Worm (Caenorhabditis elegans) whole organism, young adult: ENCODE results near the gene pgm-2.

ENCODE experiments used
- B0261.1 ChIP-seq: sonication (generic microtip); optimal IDR thresholded peaks from 2 replicates; lab custom pipeline; 2016; ENCODE audit warnings: mild to moderate bottlenecking, missing genetic modification characterization, moderate library complexity, missing compliant biosample characterization
- F52B5.7 ChIP-seq: sonication (generic microtip); optimal IDR thresholded peaks from 2 replicates; lab custom pipeline; 2016; ENCODE audit warnings: mild to moderate bottlenecking, missing genetic modification characterization, missing compliant biosample characterization
- F57A8.1 ChIP-seq: fragments of 200-800 bp; sonication (Bioruptor generic); optimal IDR thresholded peaks from 2 replicates; lab custom pipeline; 2018; ENCODE audit warnings: mild to moderate bottlenecking, missing genetic modification characterization, moderate library complexity, missing compliant biosample characterization
- K12H6.12 ChIP-seq: fragments of 200-800 bp; sonication (Bioruptor generic); optimal IDR thresholded peaks from 2 replicates; lab custom pipeline; 2018; ENCODE audit warnings: mild to moderate bottlenecking, missing genetic modification characterization, missing compliant biosample characterization
- Y53F4B.3 ChIP-seq: fragments of 200-800 bp; sonication (Bioruptor generic); IDR thresholded peaks from 2 replicates; pipeline ENCODE4 v1.3.6; 2022; ENCODE audit warnings: missing genetic modification reagents, missing genetic modification characterization, missing compliant biosample characterization
- Y53G8AR.9 ChIP-seq: fragments of 200-800 bp; sonication (Bioruptor generic); conservative IDR thresholded peaks from 2 replicates; pipeline ENCODE4 v1.3.6; 2022; ENCODE audit warnings: missing genetic modification reagents, missing genetic modification characterization, missing compliant biosample characterization
- atf-7 ChIP-seq: sonication (generic microtip); optimal IDR thresholded peaks from 2 replicates; lab custom pipeline; 2017; ENCODE audit warnings: mild to moderate bottlenecking, missing genetic modification characterization, missing compliant biosample characterization
- athp-1 ChIP-seq: sonication (generic microtip); optimal IDR thresholded peaks from 2 replicates; lab custom pipeline; 2017; ENCODE audit warnings: mild to moderate bottlenecking, missing genetic modification characterization, missing compliant biosample characterization
- attf-3 ChIP-seq: fragments of 200-800 bp; sonication (Bioruptor generic); conservative IDR thresholded peaks from 2 replicates; pipeline ENCODE4 v1.3.6; 2022; ENCODE audit warnings: missing genetic modification reagents, missing genetic modification characterization, missing compliant biosample characterization
- ccch-3 ChIP-seq: fragments of 200-800 bp; sonication (Bioruptor generic); optimal IDR thresholded peaks from 2 replicates; lab custom pipeline; 2018; ENCODE audit warnings: mild to moderate bottlenecking, missing genetic modification characterization, missing compliant biosample characterization
- ceh-27 ChIP-seq: fragments of 200-800 bp; sonication (Bioruptor generic); optimal IDR thresholded peaks from 2 replicates; lab custom pipeline; 2018; ENCODE audit warnings: mild to moderate bottlenecking, missing genetic modification characterization, moderate library complexity, missing compliant biosample characterization
- ceh-58 ChIP-seq: fragments of 200-800 bp; sonication (Bioruptor generic); IDR thresholded peaks from 2 replicates; pipeline ENCODE4 v1.3.6; 2022; ENCODE audit warnings: missing genetic modification characterization, missing compliant biosample characterization
- ceh-91 ChIP-seq: fragments of 200-800 bp; sonication (Bioruptor generic); IDR thresholded peaks from 2 replicates; pipeline ENCODE4 v1.3.6; 2022; ENCODE audit warnings: missing genetic modification reagents, missing genetic modification characterization, missing compliant biosample characterization
- dpff-1 ChIP-seq: sonication (generic microtip); optimal IDR thresholded peaks from 2 replicates; lab custom pipeline; 2017; ENCODE audit warnings: mild to moderate bottlenecking, missing genetic modification characterization, missing compliant biosample characterization
- ekl-4 ChIP-seq: fragments of 200-800 bp; sonication (Bioruptor generic); IDR thresholded peaks from 2 replicates; pipeline ENCODE4 v1.3.6; 2022; ENCODE audit warnings: missing genetic modification reagents, missing genetic modification characterization, missing compliant biosample characterization
- hlh-12 ChIP-seq: sonication (generic microtip); optimal IDR thresholded peaks from 2 replicates; lab custom pipeline; 2016; ENCODE audit warnings: missing genetic modification characterization, missing compliant biosample characterization
- hmg-1.2 ChIP-seq: fragments of 200-800 bp; sonication (Bioruptor generic); IDR thresholded peaks from 2 replicates; pipeline ENCODE4 v1.3.6; 2022; ENCODE audit warnings: missing genetic modification reagents, missing genetic modification characterization, missing compliant biosample characterization
- let-526 ChIP-seq: fragments of 200-800 bp; sonication (Bioruptor generic); IDR thresholded peaks from 2 replicates; pipeline ENCODE4 v1.3.6; 2022; ENCODE audit warnings: missing genetic modification reagents, missing genetic modification characterization, missing compliant biosample characterization
- let-607 ChIP-seq, 2 experiments: fragments of 200-800 bp in 1 of 2; sonication (Bioruptor generic) in 1 of 2; sonication (generic microtip) in 1 of 2; optimal IDR thresholded peaks; 2 replicates each; lab custom pipeline; 2016 to 2018; ENCODE audit warnings: mild to moderate bottlenecking in 2 of 2, missing compliant biosample characterization in 2 of 2, missing genetic modification characterization in 2 of 2, moderate library complexity in 2 of 2, missing genotype in 1 of 2
- lin-26 ChIP-seq: fragments of 200-800 bp; sonication (Bioruptor generic); IDR thresholded peaks from 2 replicates; pipeline ENCODE4 v1.3.6; 2022; ENCODE audit warnings: missing genetic modification reagents, missing genetic modification characterization, missing compliant biosample characterization
- lin-35 ChIP-seq, 3 experiments: fragments of 150-350 bp in 2 of 3; sonication (generic microtip) in 1 of 3; optimal IDR thresholded peaks; 2 replicates each; lab custom pipeline; 2014 to 2018; ENCODE audit warnings: missing biosample characterization in 3 of 3, missing genetic modification characterization in 3 of 3, missing genetic modification reagents in 3 of 3
- lin-40 ChIP-seq: sonication (generic microtip); optimal IDR thresholded peaks from 2 replicates; lab custom pipeline; 2016; ENCODE audit warnings: missing genetic modification characterization, mild to moderate bottlenecking, missing compliant biosample characterization, missing genotype, missing genetic modification reagents
- lir-1 ChIP-seq: fragments of 200-800 bp; sonication (Bioruptor generic); conservative IDR thresholded peaks from 2 replicates; pipeline ENCODE4 v1.3.6; 2022; ENCODE audit warnings: missing genetic modification reagents, missing genetic modification characterization, missing compliant biosample characterization
- lsl-1 ChIP-seq: fragments of 200-800 bp; sonication (Bioruptor generic); optimal IDR thresholded peaks from 2 replicates; lab custom pipeline; 2018; ENCODE audit warnings: mild to moderate bottlenecking, missing genetic modification characterization, moderate library complexity, missing compliant biosample characterization
- lsy-27 ChIP-seq: sonication (generic microtip); optimal IDR thresholded peaks from 2 replicates; lab custom pipeline; 2017; ENCODE audit warnings: missing genetic modification characterization, mild to moderate bottlenecking, missing compliant biosample characterization, antibody characterized with exemption, missing genotype, borderline replicate concordance; ENCODE audit not compliant: insufficient read depth
- madf-10 ChIP-seq: sonication (generic microtip); optimal IDR thresholded peaks from 2 replicates; lab custom pipeline; 2016; ENCODE audit warnings: mild to moderate bottlenecking, missing genetic modification characterization, missing compliant biosample characterization
- mxl-1 ChIP-seq: sonication (generic microtip); optimal IDR thresholded peaks from 2 replicates; lab custom pipeline; 2016; ENCODE audit warnings: missing genetic modification characterization, missing compliant biosample characterization
- nhr-27 ChIP-seq: fragments of 200-800 bp; sonication (Bioruptor generic); optimal IDR thresholded peaks from 2 replicates; lab custom pipeline; 2018; ENCODE audit warnings: mild to moderate bottlenecking, missing genetic modification characterization, moderate library complexity, missing compliant biosample characterization
- rcor-1 ChIP-seq: fragments of 200-800 bp; sonication (Bioruptor generic); IDR thresholded peaks from 2 replicates; pipeline ENCODE4 v1.3.6; 2022; ENCODE audit warnings: missing genetic modification reagents, missing genetic modification characterization, missing compliant biosample characterization
- repo-1 ChIP-seq: sonication (generic microtip); optimal IDR thresholded peaks from 2 replicates; lab custom pipeline; 2017; ENCODE audit warnings: mild to moderate bottlenecking, missing genetic modification characterization, missing compliant biosample characterization
- snpc-1.1 ChIP-seq: sonication (generic microtip); optimal IDR thresholded peaks from 2 replicates; lab custom pipeline; 2017; ENCODE audit warnings: missing genetic modification characterization, mild to moderate bottlenecking, missing compliant biosample characterization, antibody characterized with exemption, moderate library complexity, missing genotype, missing genetic modification reagents; ENCODE audit not compliant: insufficient read depth
- snpc-3.4 ChIP-seq: sonication (generic microtip); optimal IDR thresholded peaks from 2 replicates; lab custom pipeline; 2017; ENCODE audit warnings: missing genetic modification characterization, mild to moderate bottlenecking, missing compliant biosample characterization, antibody characterized with exemption, moderate library complexity, missing genotype, missing genetic modification reagents
- tbx-9 ChIP-seq: sonication (generic microtip); optimal IDR thresholded peaks from 2 replicates; lab custom pipeline; 2016; ENCODE audit warnings: borderline replicate concordance, missing genetic modification characterization, inconsistent platforms, missing compliant biosample characterization
- zfh-2 ChIP-seq: fragments of 200-800 bp; sonication (Bioruptor generic); conservative IDR thresholded peaks from 2 replicates; pipeline ENCODE4 v1.3.6; 2022; ENCODE audit warnings: missing genetic modification reagents, missing genetic modification characterization, missing compliant biosample characterization
- ztf-18 ChIP-seq: sonication (generic microtip); optimal IDR thresholded peaks from 2 replicates; lab custom pipeline; 2016; ENCODE audit warnings: missing genotype, mild to moderate bottlenecking, missing genetic modification characterization, missing compliant biosample characterization

pgm-2 gene

ce11 chrIII:13258163-13258562 lies 41.0 kb upstream of the pgm-2 start:
- TF ChIP-seq let-526 (GFP tag; lab: Robert Waterston, UW) = no peak
- no peak for TF ChIP-seq athp-1 (tag; lab: Kevin White, UChicago)
- peak; percentile 9 for TF ChIP-seq ceh-27 (GFP tag; lab: Kevin White, UChicago)
- peak; percentile 53; the same call in 1 of the 2 replicates for TF ChIP-seq zfh-2
- no peak for TF ChIP-seq atf-7 (tag; lab: Kevin White, UChicago)
- no peak for TF ChIP-seq dpff-1 (tag; lab: Kevin White, UChicago)
- TF ChIP-seq lin-35 (GFP tag; optimal IDR thresholded peaks at IDR 0.05; lab: Kevin White, UChicago) = no peak
- no peak for TF ChIP-seq madf-10
- TF ChIP-seq hmg-1.2 (GFP tag; lab: Robert Waterston, UW) = peak; percentile 50; the same call in 1 of the 2 replicates
- no peak for TF ChIP-seq F57A8.1

- peak; percentile 88 for TF ChIP-seq hmg-1.2 (GFP tag; lab: Robert Waterston, UW)
- no peak for TF ChIP-seq nhr-27 (tag; lab: Kevin White, UChicago)
- TF ChIP-seq ccch-3 (GFP tag; lab: Kevin White, UChicago) = no peak
- 0 out of 2 replicates have a peak, but pooled peaks have one; percentile 13 for TF ChIP-seq lin-26 (GFP tag; lab: Robert Waterston, UW)
- peak; percentile 75 to 81 for TF ChIP-seq let-607 (tag; optimal IDR thresholded peaks at IDR 0.05; lab: Kevin White, UChicago)
- no peak for TF ChIP-seq tbx-9
- TF ChIP-seq lsl-1 = no peak
- no peak for TF ChIP-seq madf-10
- no peak for TF ChIP-seq snpc-3.4 (tag; lab: Kevin White, UChicago)
- TF ChIP-seq lin-40 (tag; lab: Kevin White, UChicago) = no peak
These were observed 40.4 kb upstream of the pgm-2 start for ce11 chrIII:13258752-13259151.

- no peak for TF ChIP-seq lir-1 (GFP tag; lab: Robert Waterston, UW)
- no peak for TF ChIP-seq K12H6.12 (tag; lab: Kevin White, UChicago)
- no peak for TF ChIP-seq Y53G8AR.9 (GFP tag; lab: Robert Waterston, UW)
- TF ChIP-seq mxl-1 (tag; lab: Kevin White, UChicago) = no peak
- no peak for TF ChIP-seq F52B5.7 (tag; lab: Kevin White, UChicago)
- no peak for TF ChIP-seq hlh-12
- TF ChIP-seq lsl-1 = no peak
- no peak for TF ChIP-seq B0261.1 (tag; lab: Kevin White, UChicago)
- TF ChIP-seq ceh-27 (GFP tag; lab: Kevin White, UChicago) = no peak
- TF ChIP-seq ceh-58 (GFP tag; lab: Robert Waterston, UW) = no peak
- TF ChIP-seq ceh-91 (GFP tag; lab: Robert Waterston, UW) = no peak
- no peak for TF ChIP-seq ztf-18 (tag; lab: Kevin White, UChicago)
- TF ChIP-seq attf-3 = no peak
- TF ChIP-seq lsy-27 (tag; lab: Kevin White, UChicago) = no peak
- TF ChIP-seq rcor-1 (GFP tag; lab: Robert Waterston, UW) = no peak
- TF ChIP-seq repo-1 (tag; lab: Kevin White, UChicago) = no peak
- TF ChIP-seq snpc-1.1 (tag; lab: Kevin White, UChicago) = no peak
- TF ChIP-seq ccch-3 (GFP tag; lab: Kevin White, UChicago) = no peak
- TF ChIP-seq ekl-4 = no peak
- TF ChIP-seq Y53F4B.3 (GFP tag; lab: Robert Waterston, UW) = no peak
These were observed 38.8 kb upstream of the pgm-2 start for ce11 chrIII:13260344-13260743.
